Worm (Caenorhabditis elegans): ENCODE measurements around the gene T01C4.8.

The T01C4.8 gene

DNA sequence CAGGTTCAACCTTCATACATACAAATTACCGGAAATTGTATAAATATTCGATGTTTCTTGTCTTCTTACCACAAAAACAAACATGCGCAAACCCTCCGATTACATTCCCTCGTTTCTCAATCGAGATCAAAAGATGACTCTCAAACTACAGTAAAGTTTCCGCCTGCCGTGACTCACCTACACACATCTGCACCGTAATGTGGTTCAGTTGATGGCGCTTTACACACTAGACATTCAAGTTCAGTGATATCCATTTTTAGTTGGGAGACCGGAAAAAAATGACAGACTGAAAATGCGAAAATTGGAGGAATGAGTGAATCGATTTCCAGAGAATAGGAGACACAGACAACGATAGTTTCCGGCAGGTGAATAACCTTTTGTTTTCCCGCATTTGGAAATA, 38.1 kb downstream of the T01C4.8 start, which contains the start of gene nhr-286:
nhr-286 (minus strand) TSS at position 324 of the 400 bp plus-strand sequence.
- TF ChIP-seq dve-1 (tag; optimal IDR thresholded peaks at IDR 0.05; ENCODE audit: insufficient read depth): peak; percentile 32
- peak; percentile 13 for TF ChIP-seq hlh-30 (tag; optimal IDR thresholded peaks at IDR 0.05; ENCODE audit: insufficient read depth)
- TF ChIP-seq ama-1 (optimal IDR thresholded peaks at IDR 0.05): peak; percentile 25
- TF ChIP-seq vab-7 (GFP tag; IDR thresholded peaks at IDR 0.05): no peak

- TF ChIP-seq nhr-77 (tag; optimal IDR thresholded peaks at IDR 0.05) (peak; percentile 61), hlh-30 (tag; optimal IDR thresholded peaks at IDR 0.05; ENCODE audit: insufficient read depth) (peak; percentile 80), nhr-76 (tag; optimal IDR thresholded peaks at IDR 0.05) (no peak), mep-1 (tag; optimal IDR thresholded peaks at IDR 0.05) (peak; percentile 40), nhr-102 (tag; optimal IDR thresholded peaks at IDR 0.05) (peak; percentile 58), pha-4 (GFP tag; IDR thresholded peaks at IDR 0.05) (no peak), pha-4 (tag; optimal IDR thresholded peaks at IDR 0.05) (no peak), lsy-2 (tag; optimal IDR thresholded peaks at IDR 0.05) (peak in 1 of 2 experiments; percentile 39), fos-1 (tag; optimal IDR thresholded peaks at IDR 0.05) (no peak), aha-1 (tag) (peak; percentile 87), spr-1 (tag; optimal IDR thresholded peaks at IDR 0.05) (no peak), hlh-11 (tag; optimal IDR thresholded peaks at IDR 0.05) (peak; percentile 18), mdt-29 (GFP tag; IDR thresholded peaks at IDR 0.05) (no peak), nhr-48 (tag; optimal IDR thresholded peaks at IDR 0.05) (peak; percentile 40), ceh-32 (tag; optimal IDR thresholded peaks at IDR 0.05; ENCODE audit: poor library complexity) (no peak), fkh-10 (GFP tag; optimal IDR thresholded peaks at IDR 0.05) (no peak), nhr-28 (tag; optimal IDR thresholded peaks at IDR 0.05) (peak; percentile 95), lin-15B (tag; optimal IDR thresholded peaks at IDR 0.05) (no peak), nhr-10 (tag; optimal IDR thresholded peaks at IDR 0.05) (no peak), mdl-1 (tag; optimal IDR thresholded peaks at IDR 0.05) (peak in 1 of 2 experiments; percentile 80), aly-2 (tag; optimal IDR thresholded peaks at IDR 0.05) (no peak), Y75B8A.6 (GFP tag; IDR thresholded peaks at IDR 0.05) (no peak), duxl-1 (tag; optimal IDR thresholded peaks at IDR 0.05; ENCODE audit: poor library complexity) (no peak), lin-13 (GFP tag; optimal IDR thresholded peaks at IDR 0.05) (no peak), daf-19 (GFP tag; conservative IDR thresholded peaks at IDR 0.05) (no peak), mxl-3 (GFP tag; optimal IDR thresholded peaks at IDR 0.05) (peak; percentile 92), zip-11 (GFP tag; IDR thresholded peaks at IDR 0.05) (no peak), dpl-1 (GFP tag; optimal IDR thresholded peaks at IDR 0.05) (peak; percentile 28), skn-1 (tag; optimal IDR thresholded peaks at IDR 0.05) (no peak), madf-5 (GFP tag; IDR thresholded peaks at IDR 0.05) (no peak), unc-62 (GFP tag; optimal IDR thresholded peaks at IDR 0.05 in 1 of 2) (peak in 1 of 2 experiments; percentile 84), unc-62 (tag; optimal IDR thresholded peaks at IDR 0.05) (no peak), nhr-25 (tag; optimal IDR thresholded peaks at IDR 0.05; ENCODE audit: borderline replicate concordance, insufficient read depth) (peak; percentile 50), dmd-6 (GFP tag; IDR thresholded peaks at IDR 0.05) (peak; percentile 81), dve-1 (tag; optimal IDR thresholded peaks at IDR 0.05; ENCODE audit: insufficient read depth) (peak; percentile 43), nhr-42 (GFP tag; IDR thresholded peaks at IDR 0.05) (no peak), tra-1 (GFP tag; IDR thresholded peaks at IDR 0.05) (no peak), daf-16 (GFP tag; optimal IDR thresholded peaks at IDR 0.05) (no peak), daf-16 (tag; optimal IDR thresholded peaks at IDR 0.05) (peak; percentile 24), jun-1 (tag; optimal IDR thresholded peaks at IDR 0.05) (no peak), vab-7 (GFP tag; IDR thresholded peaks at IDR 0.05) (no peak), ctbp-1 (GFP tag; IDR thresholded peaks at IDR 0.05) (no peak), php-3 (GFP tag; IDR thresholded peaks at IDR 0.05) (no peak), arid-1 (GFP tag; conservative IDR thresholded peaks at IDR 0.05) (no peak), lim-7 (GFP tag; IDR thresholded peaks at IDR 0.05) (no peak), F37D6.2 (tag; optimal IDR thresholded peaks at IDR 0.05) (no peak)
Measured at ce11 chrV:7089217-7089616, 40.1 kb downstream of the T01C4.8 start.
